Worm (Caenorhabditis elegans): ENCODE data around the gene K09D9.9.

DNA sequence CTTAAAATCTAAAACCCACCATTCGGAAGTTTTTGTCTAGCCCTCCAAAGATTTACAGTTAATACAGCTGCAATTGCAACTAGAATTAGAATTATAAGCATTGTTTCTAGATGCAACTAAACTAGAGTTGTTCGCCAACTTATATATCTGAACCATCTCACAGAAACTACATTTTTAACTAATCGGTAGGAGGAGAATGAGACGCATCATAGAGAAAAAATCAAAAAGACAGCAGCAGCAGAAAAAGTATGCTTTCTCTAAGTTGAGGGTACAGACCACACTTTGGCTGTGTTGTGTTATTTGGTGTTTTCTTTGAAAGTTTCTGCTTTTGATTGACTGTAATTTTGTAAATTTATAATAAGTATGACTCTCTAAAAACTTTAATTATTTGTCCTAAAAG is 30.2 kb downstream of the K09D9.9 start, which contains the start of gene cyp-34A7:
- no peak for TF ChIP-seq him-1 (tag; optimal IDR thresholded peaks at IDR 0.05)
- no peak for TF ChIP-seq W03F9.2 (tag; optimal IDR thresholded peaks at IDR 0.05)
